Fruit fly (Drosophila melanogaster) whole organism, embryonic: ENCODE measurements around the gene CG6126.

Experiments used
- Bdp1 ChIP-seq: fragments of 200-800 bp; sonication (Bioruptor generic); optimal IDR thresholded peaks from 3 replicates; lab custom pipeline; 2016; ENCODE audit warnings: missing biosample characterization, missing genetic modification characterization
- CG10366 ChIP-seq: fragments of 200-800 bp; sonication (Bioruptor generic); IDR thresholded peaks from 2 replicates; pipeline ENCODE4 v1.3.6; 2022; ENCODE audit warnings: missing biosample characterization, missing genetic modification characterization
- CG11695 ChIP-seq: fragments of 200-800 bp; sonication (Bioruptor generic); IDR thresholded peaks from 3 replicates; pipeline ENCODE4 v1.3.6; 2022; ENCODE audit warnings: missing biosample characterization, missing genetic modification characterization
- CG11696 ChIP-seq: fragments of 200-800 bp; sonication (Bioruptor generic); IDR thresholded peaks from 2 replicates; pipeline ENCODE4 v1.3.6; 2022; ENCODE audit warnings: missing biosample characterization, missing genetic modification characterization
- CG12155 ChIP-seq: fragments of 200-800 bp; sonication (Bioruptor generic); optimal IDR thresholded peaks from 3 replicates; lab custom pipeline; 2016; ENCODE audit warnings: missing biosample characterization, missing genetic modification characterization
- CG12219 ChIP-seq: fragments of 200-800 bp; sonication (Bioruptor generic); optimal IDR thresholded peaks from 3 replicates; lab custom pipeline; 2018; ENCODE audit warnings: missing biosample characterization, mild to moderate bottlenecking, missing genetic modification characterization
- CG12659 ChIP-seq: fragments of 200-800 bp; sonication (Bioruptor generic); optimal IDR thresholded peaks from 3 replicates; lab custom pipeline; 2017; ENCODE audit warnings: mild to moderate bottlenecking, missing biosample characterization, missing genetic modification reagents, missing genetic modification characterization
- CG14710 ChIP-seq: fragments of 200-800 bp; sonication (Bioruptor generic); optimal IDR thresholded peaks from 3 replicates; lab custom pipeline; 2019; ENCODE audit warnings: missing biosample characterization, mild to moderate bottlenecking, missing genetic modification characterization, moderate library complexity
- CG15073 ChIP-seq: fragments of 200-800 bp; sonication (Bioruptor generic); optimal IDR thresholded peaks from 2 replicates; lab custom pipeline; 2016; ENCODE audit warnings: missing biosample characterization, missing genetic modification characterization
- CG15601 ChIP-seq: fragments of 200-800 bp; sonication (Bioruptor generic); optimal IDR thresholded peaks from 3 replicates; lab custom pipeline; 2019; ENCODE audit warnings: missing biosample characterization, mild to moderate bottlenecking, missing genetic modification characterization, moderate library complexity
- CG17568 ChIP-seq: fragments of 200-800 bp; sonication (Bioruptor generic); optimal IDR thresholded peaks from 2 replicates; lab custom pipeline; 2018; ENCODE audit warnings: missing biosample characterization, mild to moderate bottlenecking, missing genetic modification characterization, moderate library complexity
- CG18619 ChIP-seq: fragments of 200-800 bp; sonication (Bioruptor generic); optimal IDR thresholded peaks from 3 replicates; lab custom pipeline; 2017; ENCODE audit warnings: missing biosample characterization, mild to moderate bottlenecking, missing genetic modification characterization
- CG2120 ChIP-seq: fragments of 200-800 bp; sonication (Bioruptor generic); optimal IDR thresholded peaks from 3 replicates; lab custom pipeline; 2016; ENCODE audit warnings: missing biosample characterization, missing genetic modification characterization
- CG2875 ChIP-seq: fragments of 200-800 bp; sonication (Bioruptor generic); optimal IDR thresholded peaks from 2 replicates; lab custom pipeline; 2017; ENCODE audit warnings: missing biosample characterization, mild to moderate bottlenecking, missing genetic modification characterization, missing genetic modification reagents
- CG32767 ChIP-seq: fragments of 200-800 bp; sonication (Bioruptor generic); IDR thresholded peaks from 2 replicates; pipeline ENCODE4 v1.3.6; 2022; ENCODE audit warnings: missing biosample characterization, missing genetic modification characterization
- CG3726 ChIP-seq: fragments of 200-800 bp; sonication (Bioruptor generic); IDR thresholded peaks from 3 replicates; pipeline ENCODE4, ENCODE4 v1.3.6; 2022; ENCODE audit warnings: missing biosample characterization, missing genetic modification characterization
- CG3838 ChIP-seq: fragments of 200-800 bp; sonication (Bioruptor generic); optimal IDR thresholded peaks from 3 replicates; lab custom pipeline; 2016; ENCODE audit warnings: missing biosample characterization, missing genetic modification characterization
- CG43689 ChIP-seq: fragments of 200-800 bp; sonication (Bioruptor generic); IDR thresholded peaks from 2 replicates; pipeline ENCODE4 v1.3.6; 2022; ENCODE audit warnings: missing biosample characterization, missing genetic modification characterization
- CG4617 ChIP-seq: fragments of 200-800 bp; sonication (Bioruptor generic); optimal IDR thresholded peaks from 3 replicates; lab custom pipeline; 2016; ENCODE audit warnings: missing biosample characterization, missing genetic modification characterization, borderline replicate concordance
- CG7839 ChIP-seq: fragments of 200-800 bp; sonication (Bioruptor generic); optimal IDR thresholded peaks from 3 replicates; lab custom pipeline; 2018; ENCODE audit warnings: missing biosample characterization, mild to moderate bottlenecking, missing genetic modification characterization, moderate library complexity
- CG7928 ChIP-seq: fragments of 200-800 bp; sonication (Bioruptor generic); optimal IDR thresholded peaks from 2 replicates; lab custom pipeline; 2017; ENCODE audit warnings: missing biosample characterization, mild to moderate bottlenecking, missing genetic modification characterization
- CG8290 ChIP-seq, 3 experiments: fragments of 200-800 bp; sonication (Bioruptor generic); optimal IDR thresholded peaks; 2 replicates each; lab custom pipeline; 2016 to 2019; ENCODE audit warnings: missing biosample characterization in 3 of 3, missing genetic modification characterization in 3 of 3, mild to moderate bottlenecking in 2 of 3, moderate library complexity in 1 of 3
- Ets65A ChIP-seq: fragments of 200-800 bp; sonication (Bioruptor generic); peaks from one replicate; lab custom pipeline; 2016; ENCODE audit warnings: missing biosample characterization, missing genetic modification characterization
- HHEX ChIP-seq: fragments of 200-800 bp; sonication (Bioruptor generic); optimal IDR thresholded peaks from 3 replicates; lab custom pipeline; 2017; ENCODE audit warnings: missing biosample characterization, mild to moderate bottlenecking, missing genetic modification characterization, missing genetic modification reagents
- HLHmδ ChIP-seq: fragments of 200-800 bp; sonication (Bioruptor generic); optimal IDR thresholded peaks from 2 replicates; lab custom pipeline; 2018; ENCODE audit warnings: missing biosample characterization, mild to moderate bottlenecking, missing genetic modification characterization, moderate library complexity
- Optix ChIP-seq: fragments of 200-800 bp; sonication (Bioruptor generic); IDR thresholded peaks from 3 replicates; pipeline ENCODE4 v1.3.6; 2022; ENCODE audit warnings: missing biosample characterization, missing genetic modification characterization
- Rfx ChIP-seq: fragments of 200-800 bp; sonication (Bioruptor generic); IDR thresholded peaks from 2 replicates; pipeline ENCODE4 v1.3.6; 2022; ENCODE audit warnings: missing biosample characterization, missing genetic modification characterization
- Ssrp ChIP-seq: fragments of 200-800 bp; sonication (Bioruptor generic); optimal IDR thresholded peaks from 2 replicates; lab custom pipeline; 2018; ENCODE audit warnings: missing biosample characterization, mild to moderate bottlenecking, missing genetic modification characterization, moderate library complexity
- Xbp1 ChIP-seq: fragments of 200-800 bp; sonication (Bioruptor generic); optimal IDR thresholded peaks from 3 replicates; lab custom pipeline; 2016; ENCODE audit warnings: missing biosample characterization, mild to moderate bottlenecking, missing genetic modification characterization
- ap ChIP-seq: fragments of 200-800 bp; sonication (Bioruptor generic); IDR thresholded peaks from 2 replicates; pipeline ENCODE4 v1.3.6; 2022; ENCODE audit warnings: missing biosample characterization, missing genetic modification characterization
- bsh ChIP-seq, 2 experiments: fragments of 200-800 bp; sonication (Bioruptor generic); optimal IDR thresholded peaks; 2 replicates each; lab custom pipeline; 2017 to 2018; ENCODE audit warnings: mild to moderate bottlenecking in 2 of 2, missing biosample characterization in 2 of 2, missing genetic modification characterization in 2 of 2, moderate library complexity in 1 of 2
- crol ChIP-seq: fragments of 200-800 bp; sonication (Bioruptor generic); IDR thresholded peaks from 2 replicates; pipeline ENCODE4 v1.3.6; 2022; ENCODE audit warnings: missing biosample characterization, missing genetic modification characterization
- disco-r ChIP-seq: fragments of 200-800 bp; sonication (Bioruptor generic); optimal IDR thresholded peaks from 2 replicates; lab custom pipeline; 2016; ENCODE audit warnings: missing biosample characterization, missing genetic modification characterization
- eve ChIP-seq, 2 experiments: fragments of >200 bp; optimal IDR thresholded peaks; 2 replicates each; lab custom pipeline; 2017; ENCODE audit warnings: missing biosample characterization in 2 of 2, missing genetic modification characterization in 2 of 2
- fd96Cb ChIP-seq: fragments of 200-800 bp; sonication (Bioruptor generic); optimal IDR thresholded peaks from 2 replicates; lab custom pipeline; 2018; ENCODE audit warnings: missing biosample characterization, mild to moderate bottlenecking, missing genetic modification characterization, moderate library complexity
- lola ChIP-seq, 3 experiments: fragments of >200 bp in 2 of 3; fragments of 200-800 bp in 1 of 3; sonication (Bioruptor generic) in 1 of 3; optimal IDR thresholded peaks; 2 replicates each; lab custom pipeline; 2017 to 2019; ENCODE audit warnings: missing biosample characterization in 3 of 3, missing genetic modification characterization in 3 of 3, mild to moderate bottlenecking in 1 of 3, moderate library complexity in 1 of 3
- mld ChIP-seq: fragments of 200-800 bp; sonication (Bioruptor generic); IDR thresholded peaks from 3 replicates; pipeline ENCODE4 v1.3.6; 2022; ENCODE audit warnings: missing biosample characterization, missing genetic modification characterization; ENCODE audit not compliant: partially characterized antibody
- odd ChIP-seq: fragments of 200-800 bp; sonication (Bioruptor generic); optimal IDR thresholded peaks from 2 replicates; lab custom pipeline; 2017; ENCODE audit warnings: missing biosample characterization, mild to moderate bottlenecking, missing genetic modification characterization
- run ChIP-seq: fragments of 200-800 bp; sonication (Bioruptor generic); optimal IDR thresholded peaks from 3 replicates; lab custom pipeline; 2018; ENCODE audit warnings: missing biosample characterization, mild to moderate bottlenecking, missing genetic modification characterization
- schlank ChIP-seq: fragments of 200-800 bp; sonication (Bioruptor generic); optimal IDR thresholded peaks from 2 replicates; lab custom pipeline; 2018; ENCODE audit warnings: missing biosample characterization, mild to moderate bottlenecking, missing genetic modification characterization
- sd ChIP-seq: fragments of 200-800 bp; sonication (Bioruptor generic); optimal IDR thresholded peaks from 3 replicates; lab custom pipeline; 2018; ENCODE audit warnings: missing biosample characterization, mild to moderate bottlenecking, missing genetic modification characterization, moderate library complexity
- seq ChIP-seq: fragments of 200-800 bp; sonication (Bioruptor generic); IDR thresholded peaks from 2 replicates; pipeline ENCODE4 v1.3.6; 2022; ENCODE audit warnings: missing biosample characterization, missing genetic modification characterization
- sim ChIP-seq: fragments of 200-800 bp; sonication (Bioruptor generic); IDR thresholded peaks from 2 replicates; pipeline ENCODE4 v1.3.6; 2022; ENCODE audit warnings: missing biosample characterization, missing genetic modification characterization
- sna ChIP-seq: fragments of 200-800 bp; sonication (Bioruptor generic); IDR thresholded peaks from 2 replicates; pipeline ENCODE4 v1.3.6; 2022; ENCODE audit warnings: missing biosample characterization, missing genetic modification characterization; ENCODE audit not compliant: partially characterized antibody
- unpg ChIP-seq: fragments of 200-800 bp; sonication (Bioruptor generic); optimal IDR thresholded peaks from 3 replicates; lab custom pipeline; 2018; ENCODE audit warnings: missing biosample characterization, mild to moderate bottlenecking, missing genetic modification characterization, moderate library complexity
- zfh2 ChIP-seq: fragments of 200-800 bp; sonication (Bioruptor generic); optimal IDR thresholded peaks from 2 replicates; lab custom pipeline; 2016; ENCODE audit warnings: missing biosample characterization, missing genetic modification characterization

The CG6126 gene

dm6 chr3R:16213792-16214473 lies 11.1 kb upstream of the CG6126 start (continued):
- no peak for TF ChIP-seq CG12155 (GFP tag; lab: Kevin White, UChicago)
- TF ChIP-seq CG2120 = peak; percentile 6
- TF ChIP-seq CG12219 (GFP tag; lab: Kevin White, UChicago) = no peak
- TF ChIP-seq Ets65A = no peak
- TF ChIP-seq Bdp1 = no peak
- TF ChIP-seq CG12659 (GFP tag; lab: Kevin White, UChicago) = peak; percentile 35
- no peak for TF ChIP-seq CG14710 (tag; lab: Kevin White, UChicago)
- no peak for TF ChIP-seq Optix (GFP tag; lab: Robert Waterston, UW)
- peak; percentile 2 for TF ChIP-seq Xbp1
- TF ChIP-seq sd = no peak
- TF ChIP-seq HLHmδ (GFP tag; lab: Kevin White, UChicago) = no peak
- no peak for TF ChIP-seq CG2875 (GFP tag; lab: Kevin White, UChicago)
- no peak for TF ChIP-seq CG11696 (GFP tag; lab: Robert Waterston, UW)
- TF ChIP-seq CG43689 (GFP tag; lab: Robert Waterston, UW) = no peak
- TF ChIP-seq Rfx = no peak
- peak; percentile 50 for TF ChIP-seq CG7839 (tag; lab: Kevin White, UChicago)
- TF ChIP-seq sim (GFP tag; lab: Robert Waterston, UW) = no peak
- no peak for TF ChIP-seq mld (GFP tag; lab: Robert Waterston, UW)
- no peak for TF ChIP-seq CG15073
- TF ChIP-seq disco-r (GFP tag; lab: Kevin White, UChicago) = no peak
- no peak for TF ChIP-seq eve (GFP tag; optimal IDR thresholded peaks at IDR 0.05; lab: Kevin White, UChicago)

dm6 chr3R:16212859-16213708 lies 10.2 kb upstream of the CG6126 start:
- TF ChIP-seq sna (GFP tag; lab: Robert Waterston, UW) (0 out of 2 replicates have a peak, but pooled peaks have one; percentile 13), CG7928 (GFP tag; lab: Kevin White, UChicago) (no peak), CG4617 (GFP tag; lab: Kevin White, UChicago) (no peak), CG3838 (GFP tag; lab: Kevin White, UChicago) (no peak), mld (GFP tag; lab: Robert Waterston, UW) (no peak), ap (GFP tag; lab: Robert Waterston, UW) (no peak), odd (GFP tag; lab: Kevin White, UChicago) (peak; percentile 55), HHEX (GFP tag; lab: Kevin White, UChicago) (peak; percentile 72), seq (GFP tag; lab: Robert Waterston, UW) (peak; percentile 19; the same call in 1 of the 2 replicates), crol (peak; percentile 94), CG11695 (GFP tag; lab: Robert Waterston, UW) (peak; percentile 64; the same call in 1 of the 3 replicates), CG10366 (GFP tag; lab: Robert Waterston, UW) (peak; percentile 41), bsh (GFP tag; optimal IDR thresholded peaks at IDR 0.05; lab: Kevin White, UChicago) (peak in 1 of 2 experiments; percentile 47), CG8290 (GFP tag; optimal IDR thresholded peaks at IDR 0.05; lab: Kevin White, UChicago) (no peak), CG8290 (tag; optimal IDR thresholded peaks at IDR 0.05; lab: Kevin White, UChicago) (peak in 1 of 2 experiments; percentile 12), zfh2 (GFP tag; lab: Kevin White, UChicago) (no peak), unpg (GFP tag; lab: Kevin White, UChicago) (peak; percentile 32), CG15601 (tag; lab: Kevin White, UChicago) (peak; percentile 29), lola (GFP tag; optimal IDR thresholded peaks at IDR 0.05; lab: Kevin White, UChicago) (peak in 1 of 3 experiments; percentile 42), CG2120 (peak; percentile 45), CG3726 (0 out of 3 replicates have a peak, but pooled peaks have one; percentile 31), run (tag; lab: Kevin White, UChicago) (no peak), CG32767 (GFP tag; lab: Robert Waterston, UW) (no peak), fd96Cb (peak; percentile 47), schlank (no peak), Ssrp (tag; lab: Kevin White, UChicago) (peak; percentile 14), CG18619 (GFP tag; lab: Kevin White, UChicago) (peak; percentile 62), CG17568 (peak; percentile 9)
